Worm (Caenorhabditis elegans) whole organism, L4 larva: Measurements from ENCODE around the gene mxl-3.

Experiments
- dpl-1 ChIP-seq: fragments of 150-350 bp; optimal IDR thresholded peaks from 2 replicates; lab custom pipeline; 2014; ENCODE audit warnings: missing biosample characterization, missing genetic modification reagents, missing genetic modification characterization
- lin-38 ChIP-seq: fragments of 200-800 bp; sonication (Bioruptor generic); IDR thresholded peaks from 2 replicates; pipeline ENCODE4 v1.3.6; 2022; ENCODE audit warnings: missing genetic modification reagents, missing genetic modification characterization, missing compliant biosample characterization
- nhr-102 ChIP-seq: sonication (generic microtip); optimal IDR thresholded peaks from 2 replicates; lab custom pipeline; 2016; ENCODE audit warnings: mild to moderate bottlenecking, missing genetic modification characterization, moderate library complexity, missing compliant biosample characterization
- nhr-11 ChIP-seq: fragments of 150-350 bp; optimal IDR thresholded peaks from 2 replicates; lab custom pipeline; 2014; ENCODE audit warnings: missing biosample characterization, missing genetic modification characterization
- nhr-237 ChIP-seq: sonication (generic microtip); optimal IDR thresholded peaks from 2 replicates; lab custom pipeline; 2017; ENCODE audit warnings: missing biosample characterization, missing genetic modification characterization
- nhr-25 ChIP-seq: sonication (generic microtip); optimal IDR thresholded peaks from 2 replicates; lab custom pipeline; 2017; ENCODE audit warnings: missing genetic modification characterization, mild to moderate bottlenecking, missing compliant biosample characterization, antibody characterized with exemption, moderate library complexity, borderline replicate concordance; ENCODE audit not compliant: insufficient read depth
- nhr-76 ChIP-seq: fragments of 150-350 bp; optimal IDR thresholded peaks from 2 replicates; lab custom pipeline; 2014; ENCODE audit warnings: missing biosample characterization, missing genetic modification characterization
- nhr-77 ChIP-seq: fragments of 150-350 bp; optimal IDR thresholded peaks from 2 replicates; lab custom pipeline; 2014; ENCODE audit warnings: missing biosample characterization, missing genetic modification characterization
- unc-130 ChIP-seq: sonication (generic microtip); optimal IDR thresholded peaks from 2 replicates; lab custom pipeline; 2016; ENCODE audit warnings: missing genetic modification reagents, missing genetic modification characterization, missing compliant biosample characterization
- zag-1 ChIP-seq: fragments of 150-350 bp; optimal IDR thresholded peaks from 2 replicates; lab custom pipeline; 2014; ENCODE audit warnings: missing biosample characterization, missing genetic modification characterization
- zfp-2 ChIP-seq: sonication (generic microtip); optimal IDR thresholded peaks from 2 replicates; lab custom pipeline; 2016; ENCODE audit warnings: mild to moderate bottlenecking, missing genetic modification characterization, missing compliant biosample characterization

ce11 chrX:13317532-13317931 lies 33.1 kb downstream of the mxl-3 start:
- TF ChIP-seq nhr-76 (tag; lab: Kevin White, UChicago) = no peak
- no peak for TF ChIP-seq nhr-237
- no peak for TF ChIP-seq dpl-1
- TF ChIP-seq lin-38 (GFP tag; lab: Robert Waterston, UW) = no peak
- TF ChIP-seq nhr-77 (tag; lab: Kevin White, UChicago) = no peak
- no peak for TF ChIP-seq nhr-102
- no peak for TF ChIP-seq nhr-25
- TF ChIP-seq unc-130 = no peak
- no peak for TF ChIP-seq zag-1
- TF ChIP-seq nhr-11 = peak; percentile 33
- no peak for TF ChIP-seq zfp-2 (tag; lab: Kevin White, UChicago)
